Fruit fly (Drosophila melanogaster): ENCODE measurements around the gene Recs1.

Recs1 gene

dm6 chr3R:14108158-14108921, 45.3 kb downstream of the Recs1 start, which contains the start of gene CG12402 (continued):
- no peak for TF ChIP-seq Hmx (GFP tag; optimal IDR thresholded peaks at IDR 0.05)
- peak; percentile 80 for TF ChIP-seq CG11456 (GFP tag; IDR thresholded peaks at IDR 0.05)
- TF ChIP-seq esg (GFP tag; conservative IDR thresholded peaks at IDR 0.05): peak; percentile 87
- TF ChIP-seq CG6254 (GFP tag; optimal IDR thresholded peaks at IDR 0.05): peak; percentile 84
- peak; percentile 51; the same call in 1 of the 2 replicates for TF ChIP-seq dimm (GFP tag; IDR thresholded peaks at IDR 0.05)
- TF ChIP-seq Dad (GFP tag; optimal IDR thresholded peaks at IDR 0.05): peak; percentile 32
- TF ChIP-seq Atf6 (GFP tag; IDR thresholded peaks at IDR 0.05): peak; percentile 77
- peak; percentile 42; the same call in 1 of the 2 replicates for TF ChIP-seq unc-4 (GFP tag; IDR thresholded peaks at IDR 0.05; ENCODE audit: partially characterized antibody)
- peak; percentile 25; the same call in 1 of the 2 replicates for TF ChIP-seq al (GFP tag; IDR thresholded peaks at IDR 0.05)
- peak; percentile 10 for TF ChIP-seq B-H2 (GFP tag; optimal IDR thresholded peaks at IDR 0.05)
- TF ChIP-seq Tbp (GFP tag; optimal IDR thresholded peaks at IDR 0.05): no peak
- TF ChIP-seq tx (GFP tag; optimal IDR thresholded peaks at IDR 0.05): no peak
- TF ChIP-seq CG14441 (GFP tag; IDR thresholded peaks at IDR 0.05): peak; percentile 89
- peak; percentile 68 for TF ChIP-seq CG6854 (GFP tag; optimal IDR thresholded peaks at IDR 0.05)
- peak; percentile 61 for TF ChIP-seq Drgx (GFP tag; IDR thresholded peaks at IDR 0.05)
- TF ChIP-seq maf-S (GFP tag; optimal IDR thresholded peaks at IDR 0.05): no peak
- TF ChIP-seq corto (GFP tag; optimal IDR thresholded peaks at IDR 0.05): no peak
- peak; percentile 87 for TF ChIP-seq chn (GFP tag; optimal IDR thresholded peaks at IDR 0.05)
- peak in 1 of 3 experiments; percentile 69 for TF ChIP-seq lola (GFP tag; optimal IDR thresholded peaks at IDR 0.05)
- TF ChIP-seq CG3726 (GFP tag; IDR thresholded peaks at IDR 0.05): peak; percentile 81; the same call in 2 of the 3 replicates
- TF ChIP-seq CG6683 (GFP tag; optimal IDR thresholded peaks at IDR 0.05): peak; percentile 69
- TF ChIP-seq HLH54F (GFP tag; optimal IDR thresholded peaks at IDR 0.05): peak; percentile 19
- no peak for TF ChIP-seq lov (optimal IDR thresholded peaks at IDR 0.05)
- TF ChIP-seq lov (GFP tag; IDR thresholded peaks at IDR 0.05): peak; percentile 92; the same call in 2 of the 3 replicates
- peak; percentile 84 for TF ChIP-seq az2 (GFP tag; optimal IDR thresholded peaks at IDR 0.05)
- peak; percentile 26 for TF ChIP-seq en (GFP tag; optimal IDR thresholded peaks at IDR 0.05)
- peak; percentile 19 for TF ChIP-seq CG7271 (tag; optimal IDR thresholded peaks at IDR 0.05)
- no peak for TF ChIP-seq fru (optimal IDR thresholded peaks at IDR 0.05)
- no peak for TF ChIP-seq Gsc (GFP tag; IDR thresholded peaks at IDR 0.05)
- peak; percentile 40; the same call in 1 of the 3 replicates for TF ChIP-seq Doc3 (GFP tag; IDR thresholded peaks at IDR 0.05; ENCODE audit: partially characterized antibody)
- peak; percentile 55 for TF ChIP-seq ems (GFP tag; optimal IDR thresholded peaks at IDR 0.05)
- no peak for TF ChIP-seq sc (optimal IDR thresholded peaks at IDR 0.05)
- peak; percentile 68 for TF ChIP-seq sc (GFP tag; optimal IDR thresholded peaks at IDR 0.05)
- TF ChIP-seq Nf-YB (GFP tag; optimal IDR thresholded peaks at IDR 0.05): peak; percentile 57
- TF ChIP-seq pnt (GFP tag; optimal IDR thresholded peaks at IDR 0.05): peak; percentile 49
- peak; percentile 84 for TF ChIP-seq cg (GFP tag; optimal IDR thresholded peaks at IDR 0.05)
- peak; percentile 98 for TF ChIP-seq crol (GFP tag; IDR thresholded peaks at IDR 0.05)
- peak; percentile 70 for TF ChIP-seq CG12104 (GFP tag; optimal IDR thresholded peaks at IDR 0.05)
- peak; percentile 79 for TF ChIP-seq CG5245 (GFP tag; optimal IDR thresholded peaks at IDR 0.05)
- TF ChIP-seq Opbp (GFP tag; IDR thresholded peaks at IDR 0.05; ENCODE audit: partially characterized antibody): 0 out of 3 replicates have a peak, but pooled peaks have one; percentile 43
- peak; percentile 61 for TF ChIP-seq CG10959 (GFP tag; IDR thresholded peaks at IDR 0.05)
- TF ChIP-seq gsb-n (tag; optimal IDR thresholded peaks at IDR 0.05): peak; percentile 73
- TF ChIP-seq CG34376 (GFP tag; optimal IDR thresholded peaks at IDR 0.05): peak; percentile 71
- peak; percentile 67; the same call in 3 of the 4 replicates for TF ChIP-seq Dll (GFP tag; IDR thresholded peaks at IDR 0.05; ENCODE audit: partially characterized antibody)
- peak; percentile 6 for TF ChIP-seq D19B (GFP tag; optimal IDR thresholded peaks at IDR 0.05)
- TF ChIP-seq CG31388 (GFP tag; optimal IDR thresholded peaks at IDR 0.05): peak; percentile 55
- TF ChIP-seq Awh (GFP tag; IDR thresholded peaks at IDR 0.05): peak; percentile 91
- TF ChIP-seq pzg (GFP tag; optimal IDR thresholded peaks at IDR 0.05): no peak
- TF ChIP-seq Ssrp (tag; optimal IDR thresholded peaks at IDR 0.05): peak; percentile 81
- TF ChIP-seq btn (GFP tag; optimal IDR thresholded peaks at IDR 0.05): peak; percentile 8

Data from whole organism, embryonic.